Fruit fly (Drosophila melanogaster): ENCODE data around the gene CG9030.

DNA sequence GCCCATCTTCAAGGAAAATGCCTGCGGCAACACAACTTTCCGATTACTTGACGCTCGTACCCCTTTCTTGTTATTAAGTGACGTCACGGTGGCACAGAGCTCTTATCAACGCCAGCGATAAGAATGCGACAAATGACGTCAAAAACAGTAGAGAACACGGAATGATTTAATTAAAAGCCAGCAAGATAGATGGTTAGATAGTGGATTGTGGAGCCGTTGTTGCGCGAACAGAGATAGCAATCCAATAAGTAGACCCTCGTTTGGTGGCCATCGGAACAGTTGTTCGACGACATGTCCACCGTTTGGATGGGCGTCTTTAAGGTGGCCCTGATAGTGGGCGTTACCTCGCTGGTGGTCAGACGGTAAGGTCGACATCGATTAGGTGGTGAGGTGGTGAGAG is 25.1 kb downstream of the CG9030 start:
- TF ChIP-seq dsf (GFP tag; optimal IDR thresholded peaks at IDR 0.05; ENCODE audit: borderline replicate concordance) (no peak), GATAd (GFP tag; optimal IDR thresholded peaks at IDR 0.05) (no peak), psq (GFP tag; optimal IDR thresholded peaks at IDR 0.05) (no peak), Rel (GFP tag; optimal IDR thresholded peaks at IDR 0.05) (no peak), Rel (tag; optimal IDR thresholded peaks at IDR 0.05) (no peak), OdsH (GFP tag; optimal IDR thresholded peaks at IDR 0.05) (no peak), pan (optimal IDR thresholded peaks at IDR 0.05) (no peak), Jra (GFP tag; optimal IDR thresholded peaks at IDR 0.05) (no peak)
